Worm (Caenorhabditis elegans) whole organism, mixed stage, embryonic: ENCODE data around the gene F28C6.5.

Experiments used
- M03D4.4 ChIP-seq: sonication (generic microtip); optimal IDR thresholded peaks from 2 replicates; lab custom pipeline; 2017; ENCODE audit warnings: mild to moderate bottlenecking, missing genetic modification characterization, missing compliant biosample characterization
- blmp-1 ChIP-seq: fragments of 150-350 bp; optimal IDR thresholded peaks from 2 replicates; lab custom pipeline; 2014; ENCODE audit warnings: missing biosample characterization, missing genetic modification characterization
- ceh-39 ChIP-seq: fragments of 150-350 bp; optimal IDR thresholded peaks from 2 replicates; lab custom pipeline; 2014; ENCODE audit warnings: missing biosample characterization, missing genetic modification characterization
- ceh-43 ChIP-seq: fragments of 200-800 bp; sonication (Bioruptor generic); optimal IDR thresholded peaks from 2 replicates; lab custom pipeline; 2018; ENCODE audit warnings: mild to moderate bottlenecking, missing genetic modification characterization, moderate library complexity, missing compliant biosample characterization
- ceh-83 ChIP-seq: fragments of 200-800 bp; sonication (Bioruptor generic); optimal IDR thresholded peaks from 2 replicates; lab custom pipeline; 2018; ENCODE audit warnings: mild to moderate bottlenecking, missing genetic modification characterization, missing compliant biosample characterization
- ces-1 ChIP-seq: fragments of 150-350 bp; optimal IDR thresholded peaks from 2 replicates; lab custom pipeline; 2014; ENCODE audit warnings: missing biosample characterization, missing genetic modification reagents, missing genetic modification characterization
- cnd-1 ChIP-seq: fragments of 200-800 bp; sonication (Bioruptor generic); optimal IDR thresholded peaks from 2 replicates; lab custom pipeline; 2018; ENCODE audit warnings: mild to moderate bottlenecking, missing genetic modification characterization, missing compliant biosample characterization
- drap-1 ChIP-seq: fragments of 200-800 bp; sonication (Bioruptor generic); optimal IDR thresholded peaks from 3 replicates; lab custom pipeline; 2018; ENCODE audit warnings: mild to moderate bottlenecking, missing genetic modification characterization, missing compliant biosample characterization
- elt-1 ChIP-seq: sonication (generic microtip); optimal IDR thresholded peaks from 2 replicates; lab custom pipeline; 2017; ENCODE audit warnings: missing genetic modification characterization, mild to moderate bottlenecking, missing compliant biosample characterization, antibody characterized with exemption, moderate library complexity, borderline replicate concordance; ENCODE audit not compliant: insufficient read depth
- elt-3 ChIP-seq: fragments of 150-350 bp; optimal IDR thresholded peaks from 2 replicates; lab custom pipeline; 2014; ENCODE audit warnings: missing biosample characterization, missing genetic modification characterization
- flh-1 ChIP-seq: fragments of 200-800 bp; sonication (Bioruptor generic); optimal IDR thresholded peaks from 2 replicates; lab custom pipeline; 2018; ENCODE audit warnings: mild to moderate bottlenecking, missing genetic modification characterization, moderate library complexity, missing compliant biosample characterization
- ham-2 ChIP-seq: fragments of 200-800 bp; sonication (Bioruptor generic); optimal IDR thresholded peaks from 2 replicates; lab custom pipeline; 2018; ENCODE audit warnings: mild to moderate bottlenecking, missing genetic modification characterization, missing compliant biosample characterization
- hlh-1 ChIP-seq: fragments of 150-350 bp; optimal IDR thresholded peaks from 2 replicates; lab custom pipeline; 2014; ENCODE audit warnings: missing biosample characterization, missing genetic modification reagents, missing genetic modification characterization
- lin-13 ChIP-seq: fragments of 150-350 bp; optimal IDR thresholded peaks from 2 replicates; lab custom pipeline; 2014; ENCODE audit warnings: missing biosample characterization, missing genetic modification characterization
- lsy-2 ChIP-seq: fragments of 150-350 bp; optimal IDR thresholded peaks from 2 replicates; lab custom pipeline; 2014; ENCODE audit warnings: missing biosample characterization, missing genetic modification characterization
- mab-5 ChIP-seq: fragments of 150-350 bp; optimal IDR thresholded peaks from 2 replicates; lab custom pipeline; 2014; ENCODE audit warnings: missing biosample characterization, missing genetic modification characterization
- mep-1 ChIP-seq: fragments of 150-350 bp; optimal IDR thresholded peaks from 2 replicates; lab custom pipeline; 2017; ENCODE audit warnings: missing biosample characterization, missing genetic modification reagents, missing genetic modification characterization, inconsistent platforms
- mls-2 ChIP-seq: sonication (generic microtip); optimal IDR thresholded peaks from 2 replicates; lab custom pipeline; 2016; ENCODE audit warnings: mild to moderate bottlenecking, missing genetic modification characterization, moderate library complexity, missing compliant biosample characterization
- nhr-12 ChIP-seq: fragments of 150-350 bp; optimal IDR thresholded peaks from 2 replicates; lab custom pipeline; 2014; ENCODE audit warnings: missing biosample characterization, missing genetic modification characterization
- nhr-2 ChIP-seq: fragments of 150-350 bp; optimal IDR thresholded peaks from 2 replicates; lab custom pipeline; 2014; ENCODE audit warnings: missing biosample characterization, missing genetic modification characterization
- nhr-237 ChIP-seq: fragments of 150-350 bp; optimal IDR thresholded peaks from 2 replicates; lab custom pipeline; 2014; ENCODE audit warnings: missing biosample characterization, missing genetic modification characterization
- nhr-28 ChIP-seq: fragments of 150-350 bp; optimal IDR thresholded peaks from 2 replicates; lab custom pipeline; 2014; ENCODE audit warnings: missing biosample characterization, missing genetic modification characterization
- nhr-76 ChIP-seq: sonication (generic microtip); optimal IDR thresholded peaks from 2 replicates; lab custom pipeline; 2017; ENCODE audit warnings: missing biosample characterization, missing genetic modification characterization
- pha-4 ChIP-seq: fragments of 150-350 bp; optimal IDR thresholded peaks from 2 replicates; lab custom pipeline; 2018; ENCODE audit warnings: missing biosample characterization, missing genetic modification reagents, missing genetic modification characterization
- sem-2 ChIP-seq: fragments of 200-800 bp; sonication (Bioruptor generic); optimal IDR thresholded peaks from 2 replicates; lab custom pipeline; 2018; ENCODE audit warnings: mild to moderate bottlenecking, missing genetic modification characterization, missing compliant biosample characterization
- sptf-1 ChIP-seq: sonication (generic microtip); optimal IDR thresholded peaks from 2 replicates; lab custom pipeline; 2017; ENCODE audit warnings: mild to moderate bottlenecking, missing genetic modification characterization, moderate library complexity, missing compliant biosample characterization
- tbx-8 ChIP-seq: fragments of 200-800 bp; sonication (Bioruptor generic); optimal IDR thresholded peaks from 2 replicates; lab custom pipeline; 2018; ENCODE audit warnings: mild to moderate bottlenecking, missing genetic modification characterization, moderate library complexity, missing compliant biosample characterization
- unc-120 ChIP-seq: sonication (generic microtip); optimal IDR thresholded peaks from 2 replicates; lab custom pipeline; 2017; ENCODE audit warnings: missing genetic modification characterization, missing compliant biosample characterization; ENCODE audit not compliant: poor library complexity, severe bottlenecking
- unc-39 ChIP-seq: fragments of 150-350 bp; optimal IDR thresholded peaks from 2 replicates; lab custom pipeline; 2014; ENCODE audit warnings: missing biosample characterization, missing genetic modification characterization
- unc-62 ChIP-seq: fragments of 150-350 bp; optimal IDR thresholded peaks from 2 replicates; lab custom pipeline; 2014; ENCODE audit warnings: missing biosample characterization, missing genetic modification reagents, missing genetic modification characterization
- zip-8 ChIP-seq: fragments of 150-350 bp; optimal IDR thresholded peaks from 2 replicates; lab custom pipeline; 2014; ENCODE audit warnings: missing biosample characterization, missing genetic modification characterization
- ztf-11 ChIP-seq: fragments of 150-350 bp; optimal IDR thresholded peaks from 2 replicates; lab custom pipeline; 2014; ENCODE audit warnings: missing biosample characterization, missing genetic modification characterization

The F28C6.5 gene

DNA sequence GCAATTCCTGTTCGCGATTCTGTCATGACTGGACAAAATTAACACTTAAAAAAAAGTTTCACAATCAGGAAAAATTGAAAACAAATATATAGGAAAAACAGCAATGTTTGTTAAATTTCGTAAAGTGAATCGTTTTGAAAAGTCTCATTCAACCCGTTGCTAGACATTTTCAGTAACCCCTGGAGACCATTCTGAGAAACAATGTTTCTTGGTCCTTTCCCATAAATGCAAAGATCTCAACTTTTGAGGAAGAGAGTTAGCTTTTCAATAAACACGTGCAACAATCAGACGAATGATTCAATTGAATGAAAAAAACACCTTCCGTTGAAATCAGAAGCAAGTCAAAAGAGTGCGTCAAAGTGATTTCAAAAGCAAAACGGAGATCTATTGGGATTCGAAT lies 10.8 kb downstream of the F28C6.5 start, which contains the start of gene F28C6.9:
Gene F28C6.9, minus strand, starts transcription at position 101 of the 400 bp plus-strand sequence.
- TF ChIP-seq tbx-8 (GFP tag; lab: Kevin White, UChicago) (no peak), sptf-1 (tag; lab: Kevin White, UChicago) (no peak), zip-8 (no peak), hlh-1 (tag; lab: Kevin White, UChicago) (no peak), elt-3 (tag; lab: Kevin White, UChicago) (no peak), cnd-1 (no peak), nhr-237 (tag; lab: Kevin White, UChicago) (no peak), ham-2 (GFP tag; lab: Kevin White, UChicago) (no peak), ceh-43 (no peak), ceh-39 (no peak), nhr-2 (tag; lab: Kevin White, UChicago) (no peak)

DNA sequence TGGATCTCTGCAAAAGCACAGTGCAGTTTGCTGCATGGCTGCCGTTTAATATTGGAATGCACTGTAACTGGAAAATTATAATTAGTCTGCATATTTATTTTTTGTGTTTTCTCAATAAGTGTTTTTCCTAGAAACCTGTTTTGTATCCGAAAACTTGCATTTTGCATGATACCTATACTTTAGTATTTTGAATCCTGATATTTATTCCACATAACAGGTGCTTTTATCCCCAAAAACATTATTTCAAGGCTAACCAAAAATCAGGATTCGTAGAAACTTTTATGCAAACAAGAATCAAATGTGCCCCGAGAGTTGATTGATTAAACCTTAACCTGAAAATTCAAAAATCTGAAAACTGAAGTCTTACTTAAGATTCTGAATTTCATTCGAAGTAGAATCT lies 11.3 kb downstream of the F28C6.5 start:
- TF ChIP-seq lin-13 = no peak
- no peak for TF ChIP-seq ztf-11 (tag; lab: Kevin White, UChicago)
- TF ChIP-seq lsy-2 = no peak
- TF ChIP-seq nhr-28 = no peak
- no peak for TF ChIP-seq elt-1
- no peak for TF ChIP-seq sem-2 (GFP tag; lab: Kevin White, UChicago)
- TF ChIP-seq nhr-2 (tag; lab: Kevin White, UChicago) = no peak
- no peak for TF ChIP-seq ham-2 (GFP tag; lab: Kevin White, UChicago)
- no peak for TF ChIP-seq unc-39 (tag; lab: Kevin White, UChicago)
- no peak for TF ChIP-seq unc-62 (GFP tag; lab: Kevin White, UChicago)
- no peak for TF ChIP-seq unc-120 (tag; lab: Kevin White, UChicago)
- TF ChIP-seq pha-4 (tag; lab: Kevin White, UChicago) = no peak
- TF ChIP-seq nhr-76 = no peak
- no peak for TF ChIP-seq zip-8
- TF ChIP-seq M03D4.4 (tag; lab: Kevin White, UChicago) = no peak
- TF ChIP-seq cnd-1 = no peak
- TF ChIP-seq nhr-12 (tag; lab: Kevin White, UChicago) = no peak
- no peak for TF ChIP-seq elt-3 (tag; lab: Kevin White, UChicago)

DNA sequence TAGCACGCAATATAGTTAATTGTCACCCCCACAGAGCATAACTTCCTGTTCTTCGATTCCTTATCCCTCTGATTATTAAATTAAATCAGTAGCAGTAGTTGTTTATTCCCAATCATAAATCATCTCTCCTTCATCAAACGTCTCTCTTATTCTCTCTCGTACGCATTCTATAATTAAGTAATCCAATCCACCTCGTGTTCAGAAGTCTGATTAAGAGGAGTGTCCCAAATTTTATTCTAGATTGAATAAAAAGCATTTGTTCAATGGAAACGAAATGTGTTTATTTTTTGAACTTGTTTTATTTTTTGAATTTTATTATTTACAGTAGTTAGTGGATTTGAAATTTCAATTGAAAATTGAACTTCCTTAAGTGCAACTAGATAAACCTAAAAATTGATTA lies 12.0 kb downstream of the F28C6.5 start:
- TF ChIP-seq ces-1 (GFP tag; lab: Kevin White, UChicago) (peak; percentile 65), unc-62 (GFP tag; lab: Kevin White, UChicago) (no peak)

DNA sequence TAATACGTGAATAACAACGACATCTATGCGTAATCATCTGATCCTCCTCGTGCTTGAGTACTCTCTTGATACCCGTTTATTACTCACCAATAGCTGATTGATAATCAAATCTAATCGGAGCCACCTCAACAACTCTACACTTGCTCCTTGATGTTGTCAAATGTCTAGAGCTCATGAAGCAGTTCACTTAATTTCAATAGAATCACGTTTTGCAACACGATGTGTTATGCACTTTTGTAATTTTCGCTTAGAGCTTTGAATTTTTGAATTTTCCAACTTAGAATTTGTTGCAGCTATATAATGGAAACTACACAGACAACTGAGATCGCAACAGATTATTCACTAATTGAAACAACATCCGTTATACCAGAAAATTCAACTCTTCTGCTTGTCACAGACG lies 13.2 kb downstream of the F28C6.5 start, which contains the start of gene T22C8.1:
Gene T22C8.1, plus strand, starts transcription at position 301 of the 400 bp plus-strand sequence.
- TF ChIP-seq sem-2 (GFP tag; lab: Kevin White, UChicago) (no peak), tbx-8 (GFP tag; lab: Kevin White, UChicago) (no peak), unc-62 (GFP tag; lab: Kevin White, UChicago) (no peak), ces-1 (GFP tag; lab: Kevin White, UChicago) (no peak), flh-1 (GFP tag; lab: Kevin White, UChicago) (no peak), ceh-43 (no peak), mls-2 (tag; lab: Kevin White, UChicago) (no peak), nhr-237 (tag; lab: Kevin White, UChicago) (no peak), nhr-28 (no peak), drap-1 (GFP tag; lab: Kevin White, UChicago) (no peak), pha-4 (tag; lab: Kevin White, UChicago) (no peak), ztf-11 (tag; lab: Kevin White, UChicago) (no peak), nhr-12 (tag; lab: Kevin White, UChicago) (no peak), ham-2 (GFP tag; lab: Kevin White, UChicago) (no peak), blmp-1 (tag; lab: Kevin White, UChicago) (no peak), lin-13 (no peak)

DNA sequence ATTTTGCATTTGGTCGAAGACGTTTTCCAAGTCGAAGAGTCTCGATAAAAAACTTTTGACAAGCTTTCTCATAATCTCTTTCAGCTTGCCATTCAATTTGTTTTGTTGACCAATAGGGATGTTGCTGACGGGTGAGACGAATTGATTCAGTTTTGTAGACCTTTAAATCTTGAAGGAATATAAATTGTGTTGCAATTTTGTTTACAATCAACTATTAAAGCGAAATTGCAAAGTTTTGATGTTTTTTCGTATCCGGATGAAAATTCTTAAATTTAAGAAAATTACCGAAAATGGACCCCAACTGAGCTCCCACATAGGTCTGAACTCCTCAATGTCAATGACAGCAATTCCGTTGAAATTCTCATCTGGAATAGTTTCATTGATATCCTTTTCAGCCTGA lies 16.8 kb downstream of the F28C6.5 start:
- TF ChIP-seq mab-5 = no peak
- no peak for TF ChIP-seq mep-1 (tag; lab: Kevin White, UChicago)
- TF ChIP-seq sptf-1 (tag; lab: Kevin White, UChicago) = no peak
- TF ChIP-seq nhr-237 (tag; lab: Kevin White, UChicago) = no peak
- TF ChIP-seq nhr-28 = no peak
- TF ChIP-seq hlh-1 (tag; lab: Kevin White, UChicago) = no peak
- no peak for TF ChIP-seq blmp-1 (tag; lab: Kevin White, UChicago)
- TF ChIP-seq nhr-12 (tag; lab: Kevin White, UChicago) = no peak
- no peak for TF ChIP-seq ceh-83 (GFP tag; lab: Kevin White, UChicago)
- no peak for TF ChIP-seq unc-39 (tag; lab: Kevin White, UChicago)
- TF ChIP-seq sem-2 (GFP tag; lab: Kevin White, UChicago) = no peak
- no peak for TF ChIP-seq elt-3 (tag; lab: Kevin White, UChicago)
- no peak for TF ChIP-seq flh-1 (GFP tag; lab: Kevin White, UChicago)
- no peak for TF ChIP-seq unc-120 (tag; lab: Kevin White, UChicago)
- no peak for TF ChIP-seq unc-62 (GFP tag; lab: Kevin White, UChicago)
